Worm (Caenorhabditis elegans) whole organism, L2 larva: ENCODE results near the gene sma-6.

Experiments used
- C34F6.9 ChIP-seq: fragments of 150-350 bp; optimal IDR thresholded peaks from 2 replicates; lab custom pipeline; 2014; ENCODE audit warnings: missing biosample characterization, missing genetic modification characterization
- F13H6.1 ChIP-seq: sonication (generic microtip); optimal IDR thresholded peaks from 2 replicates; lab custom pipeline; 2016; ENCODE audit warnings: missing genetic modification characterization, missing compliant biosample characterization
- R02D3.7 ChIP-seq: fragments of 150-350 bp; optimal IDR thresholded peaks from 2 replicates; lab custom pipeline; 2014; ENCODE audit warnings: missing biosample characterization, missing genetic modification characterization
- Y55F3AM.14 ChIP-seq: fragments of 200-800 bp; sonication (Bioruptor generic); optimal IDR thresholded peaks from 2 replicates; lab custom pipeline; 2018; ENCODE audit warnings: mild to moderate bottlenecking, missing genetic modification characterization, missing compliant biosample characterization
- ZK546.5 ChIP-seq: sonication (generic microtip); optimal IDR thresholded peaks from 2 replicates; lab custom pipeline; 2017; ENCODE audit warnings: missing biosample characterization, missing genetic modification characterization
- alr-1 ChIP-seq: fragments of 150-350 bp; optimal IDR thresholded peaks from 2 replicates; lab custom pipeline; 2014; ENCODE audit warnings: missing biosample characterization, missing genetic modification characterization
- aly-2 ChIP-seq: fragments of 150-350 bp; optimal IDR thresholded peaks from 2 replicates; lab custom pipeline; 2014; ENCODE audit warnings: missing biosample characterization, missing genetic modification characterization
- ama-1 ChIP-seq: fragments of 150-350 bp; optimal IDR thresholded peaks from 2 replicates; lab custom pipeline; 2018; ENCODE audit warnings: inconsistent platforms
- blmp-1 ChIP-seq: sonication (generic microtip); optimal IDR thresholded peaks from 2 replicates; lab custom pipeline; 2017; ENCODE audit warnings: missing genetic modification characterization, mild to moderate bottlenecking, missing compliant biosample characterization, antibody characterized with exemption, moderate library complexity; ENCODE audit not compliant: insufficient read depth
- ceh-16 ChIP-seq: fragments of 150-350 bp; optimal IDR thresholded peaks from 2 replicates; lab custom pipeline; 2014; ENCODE audit warnings: missing biosample characterization, missing genetic modification characterization
- ceh-82 ChIP-seq: fragments of 150-350 bp; optimal IDR thresholded peaks from 2 replicates; lab custom pipeline; 2014; ENCODE audit warnings: missing biosample characterization, missing genetic modification characterization
- crh-2 ChIP-seq: sonication (generic microtip); optimal IDR thresholded peaks from 2 replicates; lab custom pipeline; 2017; ENCODE audit warnings: missing biosample characterization, missing genetic modification characterization
- dmd-4 ChIP-seq: sonication (generic microtip); optimal IDR thresholded peaks from 2 replicates; lab custom pipeline; 2017; ENCODE audit warnings: missing biosample characterization, missing genetic modification characterization
- egl-27 ChIP-seq: sonication (generic microtip); optimal IDR thresholded peaks from 3 replicates; lab custom pipeline; 2017; ENCODE audit warnings: missing biosample characterization, missing genetic modification reagents, missing genetic modification characterization
- elt-1 ChIP-seq: fragments of 150-350 bp; optimal IDR thresholded peaks from 2 replicates; lab custom pipeline; 2014; ENCODE audit warnings: missing biosample characterization, missing genetic modification characterization
- elt-3 ChIP-seq: sonication (generic microtip); optimal IDR thresholded peaks from 2 replicates; lab custom pipeline; 2017; ENCODE audit warnings: missing biosample characterization, missing genetic modification characterization
- fos-1 ChIP-seq: fragments of 150-350 bp; optimal IDR thresholded peaks from 2 replicates; lab custom pipeline; 2014; ENCODE audit warnings: missing biosample characterization, missing genetic modification characterization
- gmeb-1 ChIP-seq: fragments of 150-350 bp; optimal IDR thresholded peaks from 2 replicates; lab custom pipeline; 2014; ENCODE audit warnings: missing biosample characterization, missing genetic modification characterization
- lin-11 ChIP-seq: fragments of 150-350 bp; sonication (generic microtip); optimal IDR thresholded peaks from 2 replicates; lab custom pipeline; 2014; ENCODE audit warnings: missing biosample characterization, missing genetic modification characterization, inconsistent platforms, mixed read lengths
- lin-13 ChIP-seq: fragments of 150-350 bp; optimal IDR thresholded peaks from 2 replicates; lab custom pipeline; 2014; ENCODE audit warnings: missing biosample characterization, missing genetic modification reagents, missing genetic modification characterization
- lin-39 ChIP-seq: fragments of 150-350 bp; optimal IDR thresholded peaks from 2 replicates; lab custom pipeline; 2014; ENCODE audit warnings: missing biosample characterization, missing genetic modification reagents, missing genetic modification characterization
- lsy-2 ChIP-seq, 2 experiments: fragments of 150-350 bp in 1 of 2; sonication (generic microtip) in 1 of 2; optimal IDR thresholded peaks; 2 replicates each; lab custom pipeline; 2014 to 2017; ENCODE audit warnings: missing biosample characterization in 2 of 2, missing genetic modification characterization in 2 of 2
- mab-5 ChIP-seq: fragments of 150-350 bp; optimal IDR thresholded peaks from 2 replicates; lab custom pipeline; 2014; ENCODE audit warnings: missing biosample characterization, missing genetic modification characterization
- mbf-1 ChIP-seq: sonication (generic microtip); optimal IDR thresholded peaks from 2 replicates; lab custom pipeline; 2017; ENCODE audit warnings: missing biosample characterization, missing genetic modification characterization
- mdl-1 ChIP-seq, 2 experiments: fragments of 150-350 bp in 1 of 2; sonication (generic microtip) in 1 of 2; optimal IDR thresholded peaks; 2 replicates each; lab custom pipeline; 2017; ENCODE audit warnings: missing biosample characterization in 2 of 2, missing genetic modification characterization in 2 of 2
- nhr-10 ChIP-seq: sonication (generic microtip); optimal IDR thresholded peaks from 2 replicates; lab custom pipeline; 2017; ENCODE audit warnings: missing biosample characterization, missing genetic modification characterization
- nhr-11 ChIP-seq: fragments of 150-350 bp; optimal IDR thresholded peaks from 2 replicates; lab custom pipeline; 2014; ENCODE audit warnings: missing biosample characterization, missing genetic modification characterization
- nhr-12 ChIP-seq: fragments of 150-350 bp; optimal IDR thresholded peaks from 2 replicates; lab custom pipeline; 2014; ENCODE audit warnings: missing biosample characterization, missing genetic modification characterization
- nhr-129 ChIP-seq: fragments of 150-350 bp; optimal IDR thresholded peaks from 2 replicates; lab custom pipeline; 2014; ENCODE audit warnings: missing biosample characterization, missing genetic modification characterization
- nhr-21 ChIP-seq: fragments of 150-350 bp; optimal IDR thresholded peaks from 2 replicates; lab custom pipeline; 2014; ENCODE audit warnings: missing biosample characterization, missing genetic modification characterization
- nhr-23 ChIP-seq: fragments of 150-350 bp; optimal IDR thresholded peaks from 2 replicates; lab custom pipeline; 2014; ENCODE audit warnings: missing biosample characterization, missing genetic modification reagents, missing genetic modification characterization
- nhr-237 ChIP-seq: fragments of 150-350 bp; optimal IDR thresholded peaks from 2 replicates; lab custom pipeline; 2014; ENCODE audit warnings: missing biosample characterization, missing genetic modification characterization
- nhr-25 ChIP-seq: fragments of 150-350 bp; sonication (generic microtip); optimal IDR thresholded peaks from 3 replicates; lab custom pipeline; 2014; ENCODE audit warnings: missing biosample characterization, missing genetic modification characterization
- nhr-6 ChIP-seq: fragments of 150-350 bp; optimal IDR thresholded peaks from 2 replicates; lab custom pipeline; 2014; ENCODE audit warnings: missing biosample characterization, missing genetic modification characterization
- nhr-77 ChIP-seq: fragments of 150-350 bp; optimal IDR thresholded peaks from 2 replicates; lab custom pipeline; 2014; ENCODE audit warnings: missing biosample characterization, missing genetic modification characterization
- sem-4 ChIP-seq: fragments of 150-350 bp; optimal IDR thresholded peaks from 2 replicates; lab custom pipeline; 2014; ENCODE audit warnings: missing biosample characterization, missing genetic modification reagents, missing genetic modification characterization
- skn-1 ChIP-seq: sonication (generic microtip); optimal IDR thresholded peaks from 2 replicates; lab custom pipeline; 2017; ENCODE audit warnings: missing biosample characterization, missing genetic modification characterization
- sma-3 ChIP-seq: sonication (generic microtip); optimal IDR thresholded peaks from 2 replicates; lab custom pipeline; 2016; ENCODE audit warnings: missing genetic modification reagents, missing genetic modification characterization, missing compliant biosample characterization
- sma-9 ChIP-seq, 2 experiments: fragments of 150-350 bp in 1 of 2; sonication (generic microtip) in 1 of 2; optimal IDR thresholded peaks; 2 replicates each; lab custom pipeline; 2014 to 2016; ENCODE audit warnings: missing genetic modification characterization in 2 of 2, mild to moderate bottlenecking in 1 of 2, missing biosample characterization in 1 of 2, missing compliant biosample characterization in 1 of 2, missing genetic modification reagents in 1 of 2, moderate library complexity in 1 of 2
- snpc-4 ChIP-seq: fragments of 150-350 bp; optimal IDR thresholded peaks from 2 replicates; lab custom pipeline; 2014; ENCODE audit warnings: missing biosample characterization, missing genetic modification characterization
- unc-39 ChIP-seq: fragments of 150-350 bp; optimal IDR thresholded peaks from 2 replicates; lab custom pipeline; 2014; ENCODE audit warnings: missing biosample characterization, missing genetic modification characterization
- unc-55 ChIP-seq: fragments of 150-350 bp; sonication (generic microtip); optimal IDR thresholded peaks from 3 replicates; lab custom pipeline; 2014; ENCODE audit warnings: missing biosample characterization, missing genetic modification reagents, missing genetic modification characterization
- unc-62 ChIP-seq: fragments of 150-350 bp; optimal IDR thresholded peaks from 2 replicates; lab custom pipeline; 2014; ENCODE audit warnings: missing biosample characterization, missing genetic modification reagents, missing genetic modification characterization
- zag-1 ChIP-seq: fragments of 150-350 bp; optimal IDR thresholded peaks from 2 replicates; lab custom pipeline; 2014; ENCODE audit warnings: missing biosample characterization, missing genetic modification characterization
- ztf-1 ChIP-seq: fragments of 200-800 bp; sonication (Bioruptor generic); conservative IDR thresholded peaks from 2 replicates; pipeline ENCODE4 v1.3.6; 2022; ENCODE audit warnings: missing genetic modification characterization, missing compliant biosample characterization
- ztf-11 ChIP-seq: sonication (generic microtip); optimal IDR thresholded peaks from 2 replicates; lab custom pipeline; 2017; ENCODE audit warnings: missing biosample characterization, missing genetic modification characterization
- ztf-4 ChIP-seq: fragments of 150-350 bp; optimal IDR thresholded peaks from 2 replicates; lab custom pipeline; 2014; ENCODE audit warnings: missing biosample characterization, missing genetic modification characterization

The sma-6 gene

ce11 chrII:6347341-6348118 is 23.2 kb downstream of the sma-6 start, which contains the start of gene lgg-1:
lgg-1 (minus strand) TSS chrII:6347719.
- TF ChIP-seq nhr-11 (tag; lab: Kevin White, UChicago), result no peak
- TF ChIP-seq mdl-1 (tag; optimal IDR thresholded peaks at IDR 0.05; lab: Kevin White, UChicago), result peak; percentile 14 to 25
- peak; percentile 60 for TF ChIP-seq lin-11 (tag; lab: Kevin White, UChicago)
- peak; percentile 55 for TF ChIP-seq fos-1 (tag; lab: Kevin White, UChicago)
- no peak for TF ChIP-seq ZK546.5 (tag; lab: Kevin White, UChicago)
- no peak for TF ChIP-seq aly-2 (tag; lab: Kevin White, UChicago)
- TF ChIP-seq unc-55, result peak; percentile 68
- peak; percentile 91 for TF ChIP-seq nhr-129 (tag; lab: Kevin White, UChicago)
- peak; percentile 81 for TF ChIP-seq C34F6.9
- peak; percentile 71 for TF ChIP-seq zag-1
- no peak for TF ChIP-seq R02D3.7 (tag; lab: Kevin White, UChicago)
- TF ChIP-seq nhr-21, result peak; percentile 50
- peak; percentile 14 for TF ChIP-seq unc-62 (GFP tag; lab: Kevin White, UChicago)
- peak; percentile 36 to 59 for TF ChIP-seq lsy-2 (tag; optimal IDR thresholded peaks at IDR 0.05; lab: Kevin White, UChicago)
- peak; percentile 9 for TF ChIP-seq sem-4 (tag; lab: Kevin White, UChicago)
- peak; percentile 55 for TF ChIP-seq nhr-25 (tag; lab: Kevin White, UChicago)
- TF ChIP-seq ama-1 (lab: Kevin White, UChicago), result peak; percentile 97
- TF ChIP-seq Y55F3AM.14 (GFP tag; lab: Kevin White, UChicago), result peak; percentile 36
- no peak for TF ChIP-seq lin-39 (tag; lab: Kevin White, UChicago)
- TF ChIP-seq lin-13, result peak; percentile 15
- TF ChIP-seq nhr-6, result peak; percentile 48
- TF ChIP-seq elt-1 (tag; lab: Kevin White, UChicago), result no peak
- peak; percentile 28 for TF ChIP-seq ceh-82
- peak; percentile 51 for TF ChIP-seq crh-2
- peak; percentile 45 for TF ChIP-seq egl-27 (tag; lab: Kevin White, UChicago)
- TF ChIP-seq sma-3 (GFP tag; lab: Kevin White, UChicago), result peak; percentile 35
- TF ChIP-seq blmp-1 (tag; lab: Kevin White, UChicago), result peak; percentile 83
- peak; percentile 51 for TF ChIP-seq sma-9 (GFP tag; optimal IDR thresholded peaks at IDR 0.05; lab: Kevin White, UChicago)
- no peak for TF ChIP-seq sma-9 (tag; optimal IDR thresholded peaks at IDR 0.05; lab: Kevin White, UChicago)
- TF ChIP-seq ztf-1 (GFP tag; lab: Robert Waterston, UW), result no peak
- TF ChIP-seq, all 48 proteins: peak for 22

DNA sequence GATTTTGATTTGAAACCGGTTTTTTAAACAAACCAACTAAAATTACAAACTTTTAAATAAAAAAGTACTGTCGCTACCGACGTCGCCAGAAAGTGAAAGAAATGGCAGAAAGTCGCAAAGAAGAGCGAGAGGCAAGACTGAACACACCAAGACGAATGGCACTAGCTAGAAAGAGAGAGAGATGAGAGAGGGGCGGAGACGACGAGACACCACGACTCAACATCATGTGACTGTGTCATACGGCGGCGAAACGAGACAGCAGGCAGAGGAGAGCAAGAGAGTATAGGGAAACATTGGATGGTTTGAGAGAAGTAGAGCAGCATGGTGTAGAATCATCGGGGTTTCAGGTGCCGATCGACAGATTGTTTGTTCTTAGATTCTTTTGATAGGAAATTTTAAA is 24.1 kb downstream of the sma-6 start:
- no peak for TF ChIP-seq nhr-23 (tag; lab: Kevin White, UChicago)
- TF ChIP-seq mab-5 (tag; lab: Kevin White, UChicago), result peak; percentile 90
- TF ChIP-seq F13H6.1 (tag; lab: Kevin White, UChicago), result peak; percentile 95
- TF ChIP-seq elt-3 (tag; lab: Kevin White, UChicago), result no peak
- peak; percentile 56 to 87 for TF ChIP-seq mdl-1 (tag; optimal IDR thresholded peaks at IDR 0.05; lab: Kevin White, UChicago)
- peak; percentile 95 for TF ChIP-seq nhr-129 (tag; lab: Kevin White, UChicago)
- TF ChIP-seq dmd-4 (tag; lab: Kevin White, UChicago), result no peak
- TF ChIP-seq nhr-10, result peak; percentile 56
- no peak for TF ChIP-seq R02D3.7 (tag; lab: Kevin White, UChicago)
- TF ChIP-seq ama-1 (lab: Kevin White, UChicago), result peak; percentile 99
- TF ChIP-seq lin-11 (tag; lab: Kevin White, UChicago), result peak; percentile 82
- TF ChIP-seq C34F6.9, result peak; percentile 98
- TF ChIP-seq skn-1 (tag; lab: Kevin White, UChicago), result no peak
- peak; percentile 83 for TF ChIP-seq gmeb-1
- peak; percentile 83 for TF ChIP-seq lin-13
- peak; percentile 84 for TF ChIP-seq egl-27 (tag; lab: Kevin White, UChicago)
- TF ChIP-seq nhr-25 (tag; lab: Kevin White, UChicago), result peak; percentile 96
- no peak for TF ChIP-seq unc-39
- TF ChIP-seq ztf-11 (tag; lab: Kevin White, UChicago), result no peak
- no peak for TF ChIP-seq nhr-12 (tag; lab: Kevin White, UChicago)
- peak; percentile 64 for TF ChIP-seq unc-62 (GFP tag; lab: Kevin White, UChicago)
- peak; percentile 96 for TF ChIP-seq sma-9 (GFP tag; optimal IDR thresholded peaks at IDR 0.05; lab: Kevin White, UChicago)
- no peak for TF ChIP-seq sma-9 (tag; optimal IDR thresholded peaks at IDR 0.05; lab: Kevin White, UChicago)
- TF ChIP-seq snpc-4 (tag; lab: Kevin White, UChicago), result peak; percentile 47
- no peak for TF ChIP-seq lin-39 (tag; lab: Kevin White, UChicago)
- TF ChIP-seq ceh-16 (tag; lab: Kevin White, UChicago), result peak; percentile 84
- TF ChIP-seq mbf-1 (tag; lab: Kevin White, UChicago), result no peak
- TF ChIP-seq ceh-82, result peak; percentile 44
- peak; percentile 92 for TF ChIP-seq fos-1 (tag; lab: Kevin White, UChicago)
- peak; percentile 58 for TF ChIP-seq zag-1
- TF ChIP-seq nhr-77 (tag; lab: Kevin White, UChicago), result no peak
- TF ChIP-seq nhr-6, result peak; percentile 65
- peak; percentile 89 for TF ChIP-seq ztf-4 (tag; lab: Kevin White, UChicago)
- TF ChIP-seq crh-2, result peak; percentile 96
- TF ChIP-seq nhr-11 (tag; lab: Kevin White, UChicago), result no peak
- peak; percentile 61 for TF ChIP-seq nhr-237 (tag; lab: Kevin White, UChicago)
- TF ChIP-seq alr-1 (tag; lab: Kevin White, UChicago), result no peak
- no peak for TF ChIP-seq ZK546.5 (tag; lab: Kevin White, UChicago)
- no peak for TF ChIP-seq ztf-1 (GFP tag; lab: Robert Waterston, UW)
- peak; percentile 89 for TF ChIP-seq unc-55
- peak; percentile 95 for TF ChIP-seq sma-3 (GFP tag; lab: Kevin White, UChicago)
